Worm (Caenorhabditis elegans) whole organism, L4/young adult: Measurements from ENCODE around the gene Y46C8AM.1.

Experiments
- W03F9.2 ChIP-seq: fragments of 150-350 bp; optimal IDR thresholded peaks from 2 replicates; lab custom pipeline; 2014; ENCODE audit warnings: missing biosample characterization, missing genetic modification characterization
- dao-5 ChIP-seq: sonication (generic microtip); optimal IDR thresholded peaks from 2 replicates; lab custom pipeline; 2016; ENCODE audit warnings: missing genotype, missing genetic modification characterization, moderate library complexity, missing compliant biosample characterization
- him-1 ChIP-seq: sonication (generic microtip); optimal IDR thresholded peaks from 2 replicates; lab custom pipeline; 2016; ENCODE audit warnings: missing genotype, missing genetic modification reagents, missing genetic modification characterization, missing compliant biosample characterization

Y46C8AM.1 gene

ce11 chrIV:3956705-3957104 lies 6.0 kb upstream of the Y46C8AM.1 start, which contains the start of gene clec-74:
Gene clec-74 (plus strand): TSS chrIV:3957005.
- TF ChIP-seq W03F9.2 (tag; lab: Kevin White, UChicago) (no peak), dao-5 (tag; lab: Kevin White, UChicago) (no peak), him-1 (no peak)

ce11 chrIV:3960396-3960795 lies 2.3 kb upstream of the Y46C8AM.1 start, which contains the start of gene clec-75:
Gene clec-75 (plus strand): TSS chrIV:3960734.
- TF ChIP-seq him-1 (no peak), dao-5 (tag; lab: Kevin White, UChicago) (no peak), W03F9.2 (tag; lab: Kevin White, UChicago) (no peak)

ce11 chrIV:3963498-3963897 lies 814 bp downstream of the Y46C8AM.1 start:
- TF ChIP-seq dao-5 (tag; lab: Kevin White, UChicago) (no peak), him-1 (no peak), W03F9.2 (tag; lab: Kevin White, UChicago) (no peak)

ce11 chrIV:3965013-3965412 lies 2.3 kb downstream of the Y46C8AM.1 start, which contains the start of gene clec-76:
Gene clec-76 (plus strand): TSS chrIV:3965246.
- TF ChIP-seq W03F9.2 (tag; lab: Kevin White, UChicago) (no peak), him-1 (no peak), dao-5 (tag; lab: Kevin White, UChicago) (no peak)

DNA sequence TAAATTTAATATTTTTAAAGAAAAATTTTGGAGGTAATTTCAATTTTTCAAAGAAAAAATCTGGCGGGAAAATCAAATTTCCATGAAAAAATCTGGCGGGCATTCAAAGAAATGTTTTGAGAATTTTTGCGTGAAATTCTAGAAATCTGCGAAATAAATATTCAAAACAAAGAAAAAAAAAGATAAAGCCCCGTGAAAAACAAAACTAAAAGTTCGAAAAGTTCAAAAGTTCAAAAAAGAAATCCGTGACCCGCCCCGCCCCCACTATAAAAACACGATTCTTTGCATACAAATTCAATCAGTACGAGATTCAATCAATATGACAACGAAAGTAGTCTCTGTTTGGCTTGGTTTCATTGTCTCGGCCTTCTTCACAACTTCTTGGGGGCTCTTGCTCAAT lies 10.4 kb downstream of the Y46C8AM.1 start, which contains the start of gene clec-79:
Gene clec-79, plus strand, starts transcription at position 301 of the 400 bp plus-strand sequence.
- no peak for TF ChIP-seq him-1
- no peak for TF ChIP-seq dao-5 (tag; lab: Kevin White, UChicago)
- TF ChIP-seq W03F9.2 (tag; lab: Kevin White, UChicago) = no peak

DNA sequence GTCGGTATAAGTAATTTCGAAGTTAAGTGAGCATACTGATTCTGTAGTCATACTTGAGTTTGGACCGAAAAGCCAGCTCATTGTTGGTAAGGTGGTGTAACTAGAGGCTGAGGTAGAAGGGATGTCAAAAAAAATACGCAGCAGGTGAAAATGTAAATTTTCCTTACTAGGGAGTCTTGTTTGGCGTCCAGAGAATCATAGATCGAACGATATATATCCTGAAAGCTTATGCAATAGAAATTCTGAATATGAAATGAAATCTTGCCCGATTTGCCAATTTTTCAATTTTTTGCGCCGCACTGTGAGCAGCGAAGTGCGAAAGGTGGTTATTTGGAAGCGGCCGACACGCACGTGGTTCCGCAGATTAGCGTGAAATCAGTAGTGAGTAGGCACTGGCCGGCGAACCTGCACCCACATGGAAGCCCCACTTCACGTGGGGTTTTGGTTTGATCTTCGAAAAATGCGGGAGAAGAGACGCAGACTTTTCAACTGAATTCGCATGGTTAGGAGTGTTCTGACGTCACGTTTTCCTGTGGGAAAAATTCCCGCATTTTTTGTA lies 15.4 kb downstream of the Y46C8AM.1 start, which contains the start of gene srh-220:
Gene srh-220, minus strand, starts transcription at position 51 of the 559 bp plus-strand sequence.
- TF ChIP-seq dao-5 (tag; lab: Kevin White, UChicago) = no peak

DNA sequence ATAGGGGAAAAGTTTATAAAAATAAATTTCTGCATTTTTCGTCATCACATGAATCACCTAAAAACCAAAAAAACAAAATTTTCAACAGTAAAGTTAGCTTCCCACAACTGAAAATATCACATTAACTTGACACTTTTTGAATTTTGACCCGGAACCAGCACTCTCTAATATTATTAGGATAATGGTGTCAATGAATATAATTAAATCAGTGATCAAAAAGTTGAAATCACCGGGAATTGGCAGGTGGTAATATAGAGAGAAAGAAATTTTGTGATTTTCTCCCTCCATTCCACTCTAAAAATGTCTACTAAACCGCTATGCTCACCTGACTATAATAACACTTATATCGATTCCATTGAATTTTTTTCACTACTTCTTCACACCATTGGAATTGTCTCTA lies 16.8 kb downstream of the Y46C8AM.1 start, which contains the start of gene srh-222:
Gene srh-222, plus strand, starts transcription at position 301 of the 400 bp plus-strand sequence.
- TF ChIP-seq dao-5 (tag; lab: Kevin White, UChicago) = no peak
- no peak for TF ChIP-seq W03F9.2 (tag; lab: Kevin White, UChicago)
- TF ChIP-seq him-1 = no peak

- no peak for TF ChIP-seq him-1
- TF ChIP-seq dao-5 (tag; lab: Kevin White, UChicago) = no peak
- TF ChIP-seq W03F9.2 (tag; lab: Kevin White, UChicago) = no peak
Observed at ce11 chrIV:3981601-3982000, 18.9 kb downstream of the Y46C8AM.1 start, which contains the start of gene srh-223. Gene srh-223 (plus strand): TSS chrIV:3981901.

ce11 chrIV:3988132-3988531 lies 25.4 kb downstream of the Y46C8AM.1 start:
- no peak for TF ChIP-seq him-1
- TF ChIP-seq W03F9.2 (tag; lab: Kevin White, UChicago) = no peak
- TF ChIP-seq dao-5 (tag; lab: Kevin White, UChicago) = no peak

- TF ChIP-seq dao-5 (tag; lab: Kevin White, UChicago) (no peak), him-1 (no peak), W03F9.2 (tag; lab: Kevin White, UChicago) (no peak)
Observed at ce11 chrIV:3988638-3989152, 26.0 kb downstream of the Y46C8AM.1 start, which contains the start of gene clec-78. Gene clec-78 (plus strand): TSS chrIV:3989102.

ce11 chrIV:3993292-3993691 lies 30.6 kb downstream of the Y46C8AM.1 start, which contains the start of gene F47C12.6:
Gene F47C12.6 (minus strand): TSS chrIV:3993392.
- TF ChIP-seq him-1 (no peak), dao-5 (tag; lab: Kevin White, UChicago) (no peak), W03F9.2 (tag; lab: Kevin White, UChicago) (no peak)

ce11 chrIV:3994318-3994717 lies 31.6 kb downstream of the Y46C8AM.1 start, which contains the start of gene F47C12.13:
Gene F47C12.13 (minus strand): TSS chrIV:3994418.
- no peak for TF ChIP-seq W03F9.2 (tag; lab: Kevin White, UChicago)

DNA sequence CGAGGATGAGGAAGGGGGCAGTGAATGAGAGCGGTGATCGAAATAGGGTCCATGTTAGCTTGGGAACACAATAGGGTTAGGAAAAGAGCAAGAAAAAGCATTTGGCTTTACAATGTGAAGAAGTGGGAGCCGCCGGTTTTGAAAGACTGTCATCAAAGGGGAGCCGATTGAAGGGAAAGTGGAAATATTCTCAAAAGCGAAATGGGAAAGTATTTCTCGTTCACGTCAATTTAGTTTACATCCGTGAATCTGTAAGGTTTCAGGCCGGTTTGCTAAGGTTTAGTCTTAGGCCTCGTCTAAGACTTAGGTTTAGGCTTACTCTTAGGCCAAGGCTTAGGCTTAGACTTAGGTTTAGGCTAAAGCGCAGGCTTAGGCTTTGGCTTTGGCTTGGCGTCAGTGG lies 32.7 kb downstream of the Y46C8AM.1 start, which contains the start of gene F47C12.7:
Gene F47C12.7, minus strand, starts transcription at position 101 of the 400 bp plus-strand sequence.
- TF ChIP-seq W03F9.2 (tag; lab: Kevin White, UChicago) (no peak), him-1 (no peak), dao-5 (tag; lab: Kevin White, UChicago) (no peak)

DNA sequence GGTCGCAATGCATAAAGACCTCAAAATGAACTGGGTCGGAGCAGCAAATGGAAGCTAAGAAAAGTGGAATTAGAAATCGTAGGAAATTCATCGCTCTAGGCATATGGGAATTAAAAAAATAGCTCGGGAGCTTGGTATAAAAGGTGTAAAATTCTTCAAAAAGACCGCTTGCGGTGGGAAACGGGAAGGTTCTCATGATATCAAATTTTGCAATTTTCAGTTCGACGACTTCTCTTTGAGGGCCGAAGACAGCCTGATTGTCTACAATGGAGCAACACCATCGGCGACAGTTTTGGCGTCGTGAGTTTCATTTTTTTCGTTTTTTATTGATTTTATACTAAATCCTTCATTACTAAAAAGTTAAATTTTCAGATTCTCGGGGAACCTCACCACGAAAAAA lies 35.8 kb downstream of the Y46C8AM.1 start, which contains the start of gene F47C12.8:
Gene F47C12.8, minus strand, starts transcription at position 101 of the 400 bp plus-strand sequence.
- TF ChIP-seq him-1 (no peak), W03F9.2 (tag; lab: Kevin White, UChicago) (no peak), dao-5 (tag; lab: Kevin White, UChicago) (no peak)
